Fruit fly (Drosophila melanogaster) whole organism: ENCODE measurements around the gene TwdlX.

ENCODE experiments used
- pan ChIP-seq: fragments of >200 bp; optimal IDR thresholded peaks from 2 replicates; lab custom pipeline; 2017
- psq ChIP-seq: fragments of >200 bp; optimal IDR thresholded peaks from 2 replicates; lab custom pipeline; 2017

dm6 chrX:16742547-16742946 is 11.7 kb downstream of the TwdlX start, which contains the start of gene Twdlalpha:
- TF ChIP-seq pan (lab: Kevin White, UChicago) = no peak
- TF ChIP-seq psq = no peak
